Worm (Caenorhabditis elegans) whole organism, young adult: ENCODE data around the gene C54C6.4.

Experiments used
- F33H1.4 ChIP-seq: fragments of 200-800 bp; sonication (Bioruptor generic); IDR thresholded peaks from 2 replicates; pipeline ENCODE4 v1.3.6; 2022; ENCODE audit warnings: missing genetic modification reagents, missing genetic modification characterization, missing compliant biosample characterization
- Y53G8AR.9 ChIP-seq: fragments of 200-800 bp; sonication (Bioruptor generic); conservative IDR thresholded peaks from 2 replicates; pipeline ENCODE4 v1.3.6; 2022; ENCODE audit warnings: missing genetic modification reagents, missing genetic modification characterization, missing compliant biosample characterization
- ama-1 ChIP-seq, 3 experiments: fragments of 150-350 bp in 1 of 3; sonication (generic microtip) in 2 of 3; optimal IDR thresholded peaks; 2 replicates each; lab custom pipeline; 2014 to 2018; ENCODE audit warnings: missing biosample characterization in 2 of 3, missing genetic modification characterization in 2 of 3, missing genetic modification reagents in 2 of 3
- cebp-2 ChIP-seq: fragments of 200-800 bp; sonication (Bioruptor generic); IDR thresholded peaks from 2 replicates; pipeline ENCODE4 v1.3.6; 2022; ENCODE audit warnings: missing genetic modification characterization, missing compliant biosample characterization
- die-1 ChIP-seq: sonication (generic microtip); optimal IDR thresholded peaks from 2 replicates; lab custom pipeline; 2016; ENCODE audit warnings: missing genotype, mild to moderate bottlenecking, missing genetic modification characterization, missing compliant biosample characterization
- egrh-3 ChIP-seq: fragments of 200-800 bp; sonication (Bioruptor generic); IDR thresholded peaks from 2 replicates; pipeline ENCODE4 v1.3.6; 2022; ENCODE audit warnings: missing genetic modification reagents, missing genetic modification characterization, missing compliant biosample characterization
- fkh-3 ChIP-seq: sonication (generic microtip); optimal IDR thresholded peaks from 2 replicates; lab custom pipeline; 2016; ENCODE audit warnings: mild to moderate bottlenecking, missing genetic modification characterization, missing compliant biosample characterization
- sea-2 ChIP-seq: fragments of 200-800 bp; sonication (Bioruptor generic); IDR thresholded peaks from 2 replicates; pipeline ENCODE4 v1.3.6; 2022; ENCODE audit warnings: missing genetic modification characterization, missing compliant biosample characterization
- snpc-4 ChIP-seq, 5 experiments: fragments of 150-350 bp in 1 of 5; sonication (generic microtip) in 4 of 5; optimal IDR thresholded peaks; 2 replicates each; lab custom pipeline; 2014 to 2018; ENCODE audit warnings: missing genetic modification characterization in 5 of 5, missing biosample characterization in 3 of 5, antibody characterized with exemption in 2 of 5, mild to moderate bottlenecking in 2 of 5, missing compliant biosample characterization in 2 of 5, missing genotype in 2 of 5, moderate library complexity in 2 of 5, missing genetic modification reagents in 1 of 5
- somi-1 ChIP-seq: fragments of 200-800 bp; sonication (Bioruptor generic); optimal IDR thresholded peaks from 2 replicates; lab custom pipeline; 2018; ENCODE audit warnings: mild to moderate bottlenecking, missing genetic modification characterization, missing compliant biosample characterization
- unc-62 ChIP-seq: fragments of 150-350 bp; optimal IDR thresholded peaks from 2 replicates; lab custom pipeline; 2014; ENCODE audit warnings: missing biosample characterization, missing genetic modification reagents, missing genetic modification characterization

DNA sequence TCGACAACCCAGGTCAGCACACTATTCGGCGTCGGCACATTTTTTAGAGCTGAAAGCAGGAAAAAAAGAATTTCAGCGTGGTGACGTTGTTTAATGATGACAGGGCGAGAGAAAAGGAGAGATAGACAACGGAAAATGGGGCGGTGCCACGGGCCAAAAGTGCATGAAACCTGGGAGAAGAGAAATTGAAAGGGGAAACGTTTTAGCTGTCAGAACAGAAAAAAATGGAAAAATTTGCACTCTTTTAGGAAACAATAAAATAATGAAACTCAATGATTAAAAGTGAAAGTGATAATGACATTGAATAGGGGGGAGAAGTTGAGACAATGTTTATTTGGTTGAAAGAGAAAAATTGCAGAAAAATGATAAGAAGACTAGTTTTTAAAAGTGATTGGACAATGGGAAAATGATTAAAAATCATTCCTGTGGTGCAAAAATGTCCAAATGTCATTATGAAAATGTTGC, 23.7 kb upstream of the C54C6.4 start, which contains the start of gene pitp-1:
- no peak for TF ChIP-seq cebp-2 (GFP tag; lab: Robert Waterston, UW)
- TF ChIP-seq Y53G8AR.9 (GFP tag; lab: Robert Waterston, UW), result no peak
- no peak for TF ChIP-seq snpc-4 (GFP tag; optimal IDR thresholded peaks at IDR 0.05; lab: Kevin White, UChicago)
- TF ChIP-seq snpc-4 (tag; optimal IDR thresholded peaks at IDR 0.05; lab: Kevin White, UChicago), result no peak
- no peak for TF ChIP-seq somi-1 (GFP tag; lab: Kevin White, UChicago)
- no peak for TF ChIP-seq die-1
- no peak for TF ChIP-seq fkh-3 (tag; lab: Kevin White, UChicago)
- TF ChIP-seq unc-62, result peak; percentile 41
- no peak for TF ChIP-seq egrh-3 (GFP tag; lab: Robert Waterston, UW)
- no peak for TF ChIP-seq ama-1 (optimal IDR thresholded peaks at IDR 0.05; lab: Kevin White, UChicago)
- TF ChIP-seq ama-1 (GFP tag; optimal IDR thresholded peaks at IDR 0.05; lab: Kevin White, UChicago), result no peak
- TF ChIP-seq F33H1.4 (GFP tag; lab: Robert Waterston, UW), result no peak
- TF ChIP-seq sea-2 (GFP tag; lab: Robert Waterston, UW), result no peak
